Fruit fly (Drosophila melanogaster) whole organism, embryonic: Measurements from ENCODE around the gene Cipc.
A peak's percentile ranks its signal among the peaks of the same experiment; 100 is the strongest.

Source experiments
- CG1024 ChIP-seq: fragments of 200-800 bp; sonication (Bioruptor generic); IDR thresholded peaks from 2 replicates; pipeline ENCODE4 v1.3.6; 2022; ENCODE audit warnings: missing biosample characterization, missing genetic modification characterization
- CG10366 ChIP-seq: fragments of 200-800 bp; sonication (Bioruptor generic); IDR thresholded peaks from 2 replicates; pipeline ENCODE4 v1.3.6; 2022; ENCODE audit warnings: missing biosample characterization, missing genetic modification characterization
- CG10462 ChIP-seq: fragments of 200-800 bp; sonication (Bioruptor generic); optimal IDR thresholded peaks from 2 replicates; lab custom pipeline; 2016; ENCODE audit warnings: missing biosample characterization, missing genetic modification characterization
- CG10979 ChIP-seq: fragments of 200-800 bp; sonication (Bioruptor generic); optimal IDR thresholded peaks from 2 replicates; lab custom pipeline; 2018; ENCODE audit warnings: missing biosample characterization, mild to moderate bottlenecking, missing genetic modification characterization, moderate library complexity
- CG11093 ChIP-seq: fragments of 200-800 bp; sonication (Bioruptor generic); IDR thresholded peaks from 3 replicates; pipeline ENCODE4 v1.3.6; 2022; ENCODE audit warnings: missing biosample characterization, missing genetic modification characterization
- CG12155 ChIP-seq: fragments of 200-800 bp; sonication (Bioruptor generic); optimal IDR thresholded peaks from 3 replicates; lab custom pipeline; 2016; ENCODE audit warnings: missing biosample characterization, missing genetic modification characterization
- CG12391 ChIP-seq: fragments of 200-800 bp; sonication (Bioruptor generic); optimal IDR thresholded peaks from 3 replicates; lab custom pipeline; 2018; ENCODE audit warnings: missing biosample characterization, mild to moderate bottlenecking, missing genetic modification characterization, moderate library complexity
- CG12942 ChIP-seq: fragments of 200-800 bp; sonication (Bioruptor generic); optimal IDR thresholded peaks from 3 replicates; lab custom pipeline; 2016; ENCODE audit warnings: missing biosample characterization, missing genetic modification characterization
- CG13894 ChIP-seq: fragments of 200-800 bp; sonication (Bioruptor generic); optimal IDR thresholded peaks from 3 replicates; lab custom pipeline; 2018; ENCODE audit warnings: missing biosample characterization, mild to moderate bottlenecking, missing genetic modification characterization, moderate library complexity
- CG15011 ChIP-seq: fragments of 200-800 bp; sonication (Bioruptor generic); optimal IDR thresholded peaks from 3 replicates; lab custom pipeline; 2018; ENCODE audit warnings: missing biosample characterization, mild to moderate bottlenecking, missing genetic modification characterization
- CG17802 ChIP-seq: fragments of 200-800 bp; sonication (Bioruptor generic); optimal IDR thresholded peaks from 2 replicates; lab custom pipeline; 2018; ENCODE audit warnings: missing biosample characterization, mild to moderate bottlenecking, missing genetic modification characterization, moderate library complexity
- CG18599 ChIP-seq: fragments of 200-800 bp; sonication (Bioruptor generic); optimal IDR thresholded peaks from 3 replicates; lab custom pipeline; 2017; ENCODE audit warnings: missing biosample characterization, missing genetic modification characterization, mild to moderate bottlenecking, moderate library complexity, missing genetic modification reagents
- CG2120 ChIP-seq: fragments of 200-800 bp; sonication (Bioruptor generic); optimal IDR thresholded peaks from 3 replicates; lab custom pipeline; 2016; ENCODE audit warnings: missing biosample characterization, missing genetic modification characterization
- CG2678 ChIP-seq: fragments of 200-800 bp; sonication (Bioruptor generic); optimal IDR thresholded peaks from 3 replicates; lab custom pipeline; 2019; ENCODE audit warnings: missing biosample characterization, mild to moderate bottlenecking, missing genetic modification characterization, moderate library complexity
- CG4282 ChIP-seq: fragments of 200-800 bp; sonication (Bioruptor generic); optimal IDR thresholded peaks from 2 replicates; lab custom pipeline; 2016; ENCODE audit warnings: missing biosample characterization, missing genetic modification characterization
- CG4328 ChIP-seq: fragments of 200-800 bp; sonication (Bioruptor generic); optimal IDR thresholded peaks from 3 replicates; lab custom pipeline; 2017; ENCODE audit warnings: missing biosample characterization, missing genetic modification reagents, missing genetic modification characterization
- CG5245 ChIP-seq: fragments of 200-800 bp; sonication (Bioruptor generic); optimal IDR thresholded peaks from 3 replicates; lab custom pipeline; 2016; ENCODE audit warnings: missing biosample characterization, missing genetic modification characterization
- CG6813 ChIP-seq: fragments of 200-800 bp; sonication (Bioruptor generic); optimal IDR thresholded peaks from 2 replicates; lab custom pipeline; 2017; ENCODE audit warnings: missing biosample characterization, missing genetic modification characterization, mild to moderate bottlenecking, moderate library complexity, missing genetic modification reagents
- CG9215 ChIP-seq: fragments of 200-800 bp; sonication (Bioruptor generic); IDR thresholded peaks from 2 replicates; pipeline ENCODE4 v1.3.6; 2022; ENCODE audit warnings: missing biosample characterization, missing genetic modification characterization
- CG9437 ChIP-seq: fragments of 200-800 bp; sonication (Bioruptor generic); optimal IDR thresholded peaks from 2 replicates; lab custom pipeline; 2018; ENCODE audit warnings: missing biosample characterization, mild to moderate bottlenecking, missing genetic modification characterization
- CrebB ChIP-seq: fragments of 200-800 bp; sonication (Bioruptor generic); optimal IDR thresholded peaks from 3 replicates; lab custom pipeline; 2018; ENCODE audit warnings: missing biosample characterization, mild to moderate bottlenecking, missing genetic modification characterization
- Dad ChIP-seq: fragments of 200-800 bp; sonication (Bioruptor generic); optimal IDR thresholded peaks from 3 replicates; lab custom pipeline; 2016; ENCODE audit warnings: missing biosample characterization, missing genetic modification characterization
- Dll ChIP-seq: fragments of 200-800 bp; sonication (Bioruptor generic); IDR thresholded peaks from 4 replicates; pipeline ENCODE4 v1.3.6; 2022; ENCODE audit warnings: missing biosample characterization, missing genetic modification characterization; ENCODE audit not compliant: partially characterized antibody
- ERR ChIP-seq: fragments of 200-800 bp; sonication (Bioruptor generic); optimal IDR thresholded peaks from 2 replicates; lab custom pipeline; 2016; ENCODE audit warnings: missing biosample characterization, missing genetic modification characterization
- Elba2 ChIP-seq: fragments of 200-800 bp; sonication (Bioruptor generic); optimal IDR thresholded peaks from 3 replicates; lab custom pipeline; 2016; ENCODE audit warnings: missing biosample characterization, missing genetic modification characterization
- Ets97D ChIP-seq: fragments of 200-800 bp; sonication (Bioruptor generic); optimal IDR thresholded peaks from 3 replicates; lab custom pipeline; 2016; ENCODE audit warnings: missing biosample characterization, missing genetic modification characterization
- H15 ChIP-seq: fragments of 200-800 bp; sonication (Bioruptor generic); IDR thresholded peaks from 3 replicates; pipeline ENCODE4 v1.3.6; 2022; ENCODE audit warnings: missing biosample characterization, missing genetic modification characterization
- H2.0 ChIP-seq: fragments of 200-800 bp; sonication (Bioruptor generic); IDR thresholded peaks from 2 replicates; pipeline ENCODE4 v1.3.6; 2022; ENCODE audit warnings: missing biosample characterization, missing genetic modification characterization
- Med ChIP-seq: fragments of 200-800 bp; sonication (Bioruptor generic); peaks from one replicate; lab custom pipeline; 2016; ENCODE audit warnings: missing biosample characterization, missing genetic modification characterization, mild to moderate bottlenecking, inconsistent platforms, moderate library complexity
- Myb ChIP-seq: fragments of 200-800 bp; sonication (Bioruptor generic); optimal IDR thresholded peaks from 2 replicates; lab custom pipeline; 2016; ENCODE audit warnings: missing biosample characterization, missing genetic modification characterization
- Nf-YC ChIP-seq: fragments of 200-800 bp; optimal IDR thresholded peaks from 3 replicates; lab custom pipeline; 2019; ENCODE audit warnings: missing biosample characterization, mild to moderate bottlenecking, missing genetic modification characterization, moderate library complexity
- PHDP ChIP-seq: fragments of 200-800 bp; sonication (Bioruptor generic); optimal IDR thresholded peaks from 3 replicates; lab custom pipeline; 2018; ENCODE audit warnings: missing biosample characterization, mild to moderate bottlenecking, missing genetic modification characterization, moderate library complexity
- Pdp1 ChIP-seq, 2 experiments: fragments of 200-800 bp; sonication (Bioruptor generic); optimal IDR thresholded peaks; 3 replicates each; lab custom pipeline; 2016; ENCODE audit warnings: missing biosample characterization in 2 of 2, missing genetic modification characterization in 2 of 2, mild to moderate bottlenecking in 1 of 2, moderate library complexity in 1 of 2
- Six4 ChIP-seq: fragments of 200-800 bp; sonication (Bioruptor generic); optimal IDR thresholded peaks from 2 replicates; lab custom pipeline; 2016; ENCODE audit warnings: missing biosample characterization, missing genetic modification characterization
- Xbp1 ChIP-seq: fragments of 200-800 bp; sonication (Bioruptor generic); optimal IDR thresholded peaks from 3 replicates; lab custom pipeline; 2016; ENCODE audit warnings: missing biosample characterization, mild to moderate bottlenecking, missing genetic modification characterization
- abd-A ChIP-seq: fragments of 200-800 bp; sonication (Bioruptor generic); optimal IDR thresholded peaks from 3 replicates; lab custom pipeline; 2019; ENCODE audit warnings: missing biosample characterization, mild to moderate bottlenecking, missing genetic modification characterization, moderate library complexity
- ara ChIP-seq: fragments of 200-800 bp; sonication (Bioruptor generic); IDR thresholded peaks from 2 replicates; pipeline ENCODE4 v1.3.6; 2022; ENCODE audit warnings: missing biosample characterization, missing genetic modification characterization
- ato ChIP-seq: fragments of 200-800 bp; sonication (Bioruptor generic); IDR thresholded peaks from 2 replicates; pipeline ENCODE4 v1.3.6; 2022; ENCODE audit warnings: missing biosample characterization, missing genetic modification characterization; ENCODE audit not compliant: partially characterized antibody
- br ChIP-seq: fragments of >200 bp; optimal IDR thresholded peaks from 2 replicates; lab custom pipeline; 2017
- dati ChIP-seq: fragments of 200-800 bp; sonication (Bioruptor generic); IDR thresholded peaks from 2 replicates; pipeline ENCODE4 v1.3.6; 2022; ENCODE audit warnings: missing biosample characterization, missing genetic modification characterization
- dysf ChIP-seq: fragments of 200-800 bp; sonication (Bioruptor generic); IDR thresholded peaks from 3 replicates; pipeline ENCODE4 v1.3.6; 2022; ENCODE audit warnings: missing biosample characterization, missing genetic modification characterization
- eve ChIP-seq, 2 experiments: fragments of >200 bp; optimal IDR thresholded peaks; 2 replicates each; lab custom pipeline; 2017; ENCODE audit warnings: missing biosample characterization in 2 of 2, missing genetic modification characterization in 2 of 2
- grn ChIP-seq: fragments of 200-800 bp; sonication (Bioruptor generic); optimal IDR thresholded peaks from 3 replicates; lab custom pipeline; 2017; ENCODE audit warnings: missing biosample characterization, missing genetic modification characterization
- nmo ChIP-seq: fragments of 200-800 bp; sonication (Bioruptor generic); optimal IDR thresholded peaks from 2 replicates; lab custom pipeline; 2018; ENCODE audit warnings: missing biosample characterization, mild to moderate bottlenecking, missing genetic modification characterization, moderate library complexity
- p53 ChIP-seq: fragments of 200-800 bp; sonication (Bioruptor generic); optimal IDR thresholded peaks from 2 replicates; lab custom pipeline; 2016; ENCODE audit warnings: missing biosample characterization, missing genetic modification characterization
- pb ChIP-seq: fragments of 200-800 bp; sonication (Bioruptor generic); optimal IDR thresholded peaks from 3 replicates; lab custom pipeline; 2016; ENCODE audit warnings: missing biosample characterization, missing genetic modification characterization
- pnt ChIP-seq: fragments of 200-800 bp; sonication (Bioruptor generic); optimal IDR thresholded peaks from 3 replicates; lab custom pipeline; 2016; ENCODE audit warnings: missing biosample characterization, missing genetic modification characterization
- psq ChIP-seq: fragments of 200-800 bp; sonication (Bioruptor generic); optimal IDR thresholded peaks from 2 replicates; lab custom pipeline; 2017; ENCODE audit warnings: missing biosample characterization, missing genetic modification characterization
- run ChIP-seq: fragments of 200-800 bp; sonication (Bioruptor generic); optimal IDR thresholded peaks from 3 replicates; lab custom pipeline; 2018; ENCODE audit warnings: missing biosample characterization, mild to moderate bottlenecking, missing genetic modification characterization
- slp2 ChIP-seq: fragments of 200-800 bp; sonication (Bioruptor generic); optimal IDR thresholded peaks from 2 replicates; lab custom pipeline; 2016; ENCODE audit warnings: missing biosample characterization, missing genetic modification characterization
- sqz ChIP-seq: fragments of 200-800 bp; sonication (Bioruptor generic); optimal IDR thresholded peaks from 3 replicates; lab custom pipeline; 2018; ENCODE audit warnings: missing biosample characterization, mild to moderate bottlenecking, missing genetic modification characterization
- trh ChIP-seq: fragments of 200-800 bp; sonication (Bioruptor generic); optimal IDR thresholded peaks from 2 replicates; lab custom pipeline; 2016; ENCODE audit warnings: missing biosample characterization, missing genetic modification characterization
- tx ChIP-seq: fragments of 200-800 bp; sonication (Bioruptor generic); optimal IDR thresholded peaks from 2 replicates; lab custom pipeline; 2016; ENCODE audit warnings: missing biosample characterization, missing genetic modification characterization

Gene Cipc

DNA sequence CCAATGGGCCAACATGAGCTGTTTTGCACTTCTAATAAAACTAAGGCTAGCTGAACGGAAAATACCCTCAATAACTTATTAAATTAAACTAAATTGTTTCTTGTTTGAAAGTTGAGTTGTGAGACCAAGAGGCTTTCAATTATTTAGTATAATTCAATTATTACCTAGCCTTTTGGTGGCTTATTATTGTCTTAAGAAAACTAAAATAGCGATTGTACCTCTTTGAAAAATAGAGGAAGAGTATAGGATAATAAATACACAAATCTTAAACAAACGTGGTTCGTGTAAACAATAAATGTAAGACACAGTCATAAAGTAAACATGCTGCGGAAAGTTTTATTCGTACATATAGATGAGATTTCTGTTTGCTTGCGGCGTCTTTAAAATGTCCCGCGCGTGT, 14.4 kb downstream of the Cipc start (continued):
- TF ChIP-seq p53 (GFP tag; lab: Kevin White, UChicago) (no peak), ara (GFP tag; lab: Robert Waterston, UW) (no peak), CG11093 (no peak), ERR (GFP tag; lab: Kevin White, UChicago) (peak; percentile 11), CG9437 (GFP tag; lab: Kevin White, UChicago) (no peak), CG5245 (no peak), Med (GFP tag; lab: Kevin White, UChicago) (peak; percentile 81), Ets97D (GFP tag; lab: Kevin White, UChicago) (no peak), H15 (no peak), pnt (GFP tag; lab: Kevin White, UChicago) (no peak), trh (GFP tag; lab: Kevin White, UChicago) (no peak), dysf (GFP tag; lab: Robert Waterston, UW) (peak; percentile 82; the same call in 2 of the 3 replicates), CG12391 (no peak), abd-A (no peak), PHDP (tag; lab: Kevin White, UChicago) (peak; percentile 53), tx (GFP tag; lab: Kevin White, UChicago) (no peak), CG10979 (no peak), slp2 (GFP tag; lab: Kevin White, UChicago) (no peak), eve (GFP tag; optimal IDR thresholded peaks at IDR 0.05; lab: Kevin White, UChicago) (no peak), CG13894 (tag; lab: Kevin White, UChicago) (peak; percentile 47), CG6813 (peak; percentile 41), Dll (GFP tag; lab: Robert Waterston, UW) (no peak), Pdp1 (GFP tag; optimal IDR thresholded peaks at IDR 0.05; lab: Kevin White, UChicago) (peak; percentile 10 to 42), CG17802 (tag; lab: Kevin White, UChicago) (no peak), CG12155 (GFP tag; lab: Kevin White, UChicago) (peak; percentile 36), CG9215 (GFP tag; lab: Robert Waterston, UW) (peak; percentile 30), psq (GFP tag; lab: Kevin White, UChicago) (no peak), Xbp1 (GFP tag; lab: Kevin White, UChicago) (no peak), Six4 (GFP tag; lab: Kevin White, UChicago) (no peak), run (tag; lab: Kevin White, UChicago) (no peak), pb (no peak), CG4328 (GFP tag; lab: Kevin White, UChicago) (no peak), CG1024 (no peak), grn (GFP tag; lab: Kevin White, UChicago) (no peak), CrebB (tag; lab: Kevin White, UChicago) (no peak), CG2678 (tag; lab: Kevin White, UChicago) (peak; percentile 69), dati (GFP tag; lab: Robert Waterston, UW) (no peak), Nf-YC (no peak), sqz (GFP tag; lab: Kevin White, UChicago) (no peak), Dad (no peak), CG15011 (peak; percentile 45), br (lab: Kevin White, UChicago) (no peak), CG10462 (GFP tag; lab: Kevin White, UChicago) (no peak), CG18599 (GFP tag; lab: Kevin White, UChicago) (peak; percentile 74), CG12942 (GFP tag; lab: Kevin White, UChicago) (no peak), ato (GFP tag; lab: Robert Waterston, UW) (no peak), CG2120 (peak; percentile 85), CG4282 (GFP tag; lab: Kevin White, UChicago) (no peak), H2.0 (GFP tag; lab: Robert Waterston, UW) (no peak), nmo (GFP tag; lab: Kevin White, UChicago) (no peak), Elba2 (GFP tag; lab: Kevin White, UChicago) (no peak), CG10366 (GFP tag; lab: Robert Waterston, UW) (no peak), Myb (GFP tag; lab: Kevin White, UChicago) (peak; percentile 10)
